Worm (Caenorhabditis elegans) whole organism, L2 larva: ENCODE data around the gene cyp-35A5.

Experiments used
- C34F6.9 ChIP-seq: fragments of 150-350 bp; optimal IDR thresholded peaks from 2 replicates; lab custom pipeline; 2014; ENCODE audit warnings: missing biosample characterization, missing genetic modification characterization
- Y55F3AM.14 ChIP-seq: fragments of 200-800 bp; sonication (Bioruptor generic); optimal IDR thresholded peaks from 2 replicates; lab custom pipeline; 2018; ENCODE audit warnings: mild to moderate bottlenecking, missing genetic modification characterization, missing compliant biosample characterization
- ZK546.5 ChIP-seq: sonication (generic microtip); optimal IDR thresholded peaks from 2 replicates; lab custom pipeline; 2017; ENCODE audit warnings: missing biosample characterization, missing genetic modification characterization
- alr-1 ChIP-seq: fragments of 150-350 bp; optimal IDR thresholded peaks from 2 replicates; lab custom pipeline; 2014; ENCODE audit warnings: missing biosample characterization, missing genetic modification characterization
- ama-1 ChIP-seq: fragments of 150-350 bp; optimal IDR thresholded peaks from 2 replicates; lab custom pipeline; 2018; ENCODE audit warnings: inconsistent platforms
- blmp-1 ChIP-seq: sonication (generic microtip); optimal IDR thresholded peaks from 2 replicates; lab custom pipeline; 2017; ENCODE audit warnings: missing genetic modification characterization, mild to moderate bottlenecking, missing compliant biosample characterization, antibody characterized with exemption, moderate library complexity; ENCODE audit not compliant: insufficient read depth
- ceh-16 ChIP-seq: fragments of 150-350 bp; optimal IDR thresholded peaks from 2 replicates; lab custom pipeline; 2014; ENCODE audit warnings: missing biosample characterization, missing genetic modification characterization
- ceh-82 ChIP-seq: fragments of 150-350 bp; optimal IDR thresholded peaks from 2 replicates; lab custom pipeline; 2014; ENCODE audit warnings: missing biosample characterization, missing genetic modification characterization
- dmd-4 ChIP-seq: sonication (generic microtip); optimal IDR thresholded peaks from 2 replicates; lab custom pipeline; 2017; ENCODE audit warnings: missing biosample characterization, missing genetic modification characterization
- elt-1 ChIP-seq: fragments of 150-350 bp; optimal IDR thresholded peaks from 2 replicates; lab custom pipeline; 2014; ENCODE audit warnings: missing biosample characterization, missing genetic modification characterization
- fos-1 ChIP-seq: fragments of 150-350 bp; optimal IDR thresholded peaks from 2 replicates; lab custom pipeline; 2014; ENCODE audit warnings: missing biosample characterization, missing genetic modification characterization
- gmeb-1 ChIP-seq: fragments of 150-350 bp; optimal IDR thresholded peaks from 2 replicates; lab custom pipeline; 2014; ENCODE audit warnings: missing biosample characterization, missing genetic modification characterization
- lin-11 ChIP-seq: fragments of 150-350 bp; sonication (generic microtip); optimal IDR thresholded peaks from 2 replicates; lab custom pipeline; 2014; ENCODE audit warnings: missing biosample characterization, missing genetic modification characterization, inconsistent platforms, mixed read lengths
- lin-39 ChIP-seq: fragments of 150-350 bp; optimal IDR thresholded peaks from 2 replicates; lab custom pipeline; 2014; ENCODE audit warnings: missing biosample characterization, missing genetic modification reagents, missing genetic modification characterization
- mdl-1 ChIP-seq, 2 experiments: fragments of 150-350 bp in 1 of 2; sonication (generic microtip) in 1 of 2; optimal IDR thresholded peaks; 2 replicates each; lab custom pipeline; 2017; ENCODE audit warnings: missing biosample characterization in 2 of 2, missing genetic modification characterization in 2 of 2
- nhr-10 ChIP-seq: sonication (generic microtip); optimal IDR thresholded peaks from 2 replicates; lab custom pipeline; 2017; ENCODE audit warnings: missing biosample characterization, missing genetic modification characterization
- nhr-11 ChIP-seq: fragments of 150-350 bp; optimal IDR thresholded peaks from 2 replicates; lab custom pipeline; 2014; ENCODE audit warnings: missing biosample characterization, missing genetic modification characterization
- nhr-12 ChIP-seq: fragments of 150-350 bp; optimal IDR thresholded peaks from 2 replicates; lab custom pipeline; 2014; ENCODE audit warnings: missing biosample characterization, missing genetic modification characterization
- nhr-129 ChIP-seq: fragments of 150-350 bp; optimal IDR thresholded peaks from 2 replicates; lab custom pipeline; 2014; ENCODE audit warnings: missing biosample characterization, missing genetic modification characterization
- nhr-21 ChIP-seq: fragments of 150-350 bp; optimal IDR thresholded peaks from 2 replicates; lab custom pipeline; 2014; ENCODE audit warnings: missing biosample characterization, missing genetic modification characterization
- nhr-23 ChIP-seq: fragments of 150-350 bp; optimal IDR thresholded peaks from 2 replicates; lab custom pipeline; 2014; ENCODE audit warnings: missing biosample characterization, missing genetic modification reagents, missing genetic modification characterization
- nhr-237 ChIP-seq: fragments of 150-350 bp; optimal IDR thresholded peaks from 2 replicates; lab custom pipeline; 2014; ENCODE audit warnings: missing biosample characterization, missing genetic modification characterization
- nhr-77 ChIP-seq: fragments of 150-350 bp; optimal IDR thresholded peaks from 2 replicates; lab custom pipeline; 2014; ENCODE audit warnings: missing biosample characterization, missing genetic modification characterization
- sma-3 ChIP-seq: sonication (generic microtip); optimal IDR thresholded peaks from 2 replicates; lab custom pipeline; 2016; ENCODE audit warnings: missing genetic modification reagents, missing genetic modification characterization, missing compliant biosample characterization
- sma-9 ChIP-seq, 2 experiments: fragments of 150-350 bp in 1 of 2; sonication (generic microtip) in 1 of 2; optimal IDR thresholded peaks; 2 replicates each; lab custom pipeline; 2014 to 2016; ENCODE audit warnings: missing genetic modification characterization in 2 of 2, mild to moderate bottlenecking in 1 of 2, missing biosample characterization in 1 of 2, missing compliant biosample characterization in 1 of 2, missing genetic modification reagents in 1 of 2, moderate library complexity in 1 of 2
- snpc-4 ChIP-seq: fragments of 150-350 bp; optimal IDR thresholded peaks from 2 replicates; lab custom pipeline; 2014; ENCODE audit warnings: missing biosample characterization, missing genetic modification characterization
- unc-55 ChIP-seq: fragments of 150-350 bp; sonication (generic microtip); optimal IDR thresholded peaks from 3 replicates; lab custom pipeline; 2014; ENCODE audit warnings: missing biosample characterization, missing genetic modification reagents, missing genetic modification characterization
- zag-1 ChIP-seq: fragments of 150-350 bp; optimal IDR thresholded peaks from 2 replicates; lab custom pipeline; 2014; ENCODE audit warnings: missing biosample characterization, missing genetic modification characterization
- ztf-1 ChIP-seq: fragments of 200-800 bp; sonication (Bioruptor generic); conservative IDR thresholded peaks from 2 replicates; pipeline ENCODE4 v1.3.6; 2022; ENCODE audit warnings: missing genetic modification characterization, missing compliant biosample characterization

cyp-35A5 gene

DNA sequence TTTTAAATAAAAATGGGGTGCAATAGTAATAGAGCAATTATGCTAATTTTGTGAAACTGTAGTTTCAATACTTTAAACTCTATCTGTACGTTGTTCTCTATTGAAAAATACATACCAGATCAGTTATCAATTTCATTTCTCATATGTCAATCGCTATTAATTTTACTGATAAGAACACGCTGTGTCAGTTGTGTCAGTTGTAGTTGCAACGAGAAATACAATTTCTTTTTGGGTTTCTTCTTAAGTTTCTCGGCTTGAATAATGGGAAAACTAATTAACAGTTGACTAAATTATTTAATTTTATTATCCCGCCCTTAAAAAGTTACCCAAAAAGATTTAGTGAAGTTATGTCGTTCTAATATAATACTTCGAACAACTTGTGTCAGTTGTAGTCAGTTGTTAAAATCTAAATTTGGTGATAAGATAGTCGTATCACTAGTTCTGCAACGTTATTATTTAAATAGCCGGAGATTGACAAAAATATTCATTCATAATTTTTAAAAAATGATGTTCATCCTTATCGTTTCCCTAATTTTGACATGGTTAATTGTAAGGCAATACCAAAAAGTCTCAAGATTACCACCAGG is at the start of gene cyp-35A5:
Gene cyp-35A5 (plus strand): TSS at position 435 of the 587 bp plus-strand sequence.
- TF ChIP-seq nhr-11 (tag; lab: Kevin White, UChicago), result no peak
- TF ChIP-seq nhr-21 (tag; lab: Kevin White, UChicago), result no peak
- TF ChIP-seq sma-9 (GFP tag; optimal IDR thresholded peaks at IDR 0.05; lab: Kevin White, UChicago), result no peak
- TF ChIP-seq sma-9 (tag; optimal IDR thresholded peaks at IDR 0.05; lab: Kevin White, UChicago), result no peak
- TF ChIP-seq nhr-129 (tag; lab: Kevin White, UChicago), result no peak
- peak; percentile 7 for TF ChIP-seq fos-1 (tag; lab: Kevin White, UChicago)
- no peak for TF ChIP-seq mdl-1 (tag; optimal IDR thresholded peaks at IDR 0.05; lab: Kevin White, UChicago)
- TF ChIP-seq ZK546.5 (tag; lab: Kevin White, UChicago), result no peak
- no peak for TF ChIP-seq zag-1 (tag; lab: Kevin White, UChicago)
- TF ChIP-seq, all 48 proteins: peak for 1

DNA sequence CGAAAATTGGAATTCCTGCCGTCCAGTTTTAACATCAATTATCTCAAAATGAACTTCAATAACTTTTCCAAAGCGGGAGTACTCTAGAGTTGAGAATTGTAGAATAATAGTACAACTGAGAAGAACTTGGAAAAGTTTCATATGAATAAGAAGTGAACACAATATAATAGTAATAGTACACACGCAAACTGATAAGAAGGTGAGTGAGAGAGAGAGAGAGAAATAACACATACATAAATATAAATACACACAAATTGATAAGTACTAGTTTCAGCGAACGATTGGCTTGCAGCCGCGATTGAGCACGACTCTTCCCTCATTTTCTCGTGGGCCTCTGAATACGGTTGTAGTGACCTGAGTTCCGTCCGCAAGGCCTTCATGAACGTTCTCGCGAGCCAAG is 47.0 kb upstream of the cyp-35A5 start, which contains the start of gene C17E7.13:
Gene C17E7.13 (minus strand): TSS at position 176 of the 400 bp plus-strand sequence.
- TF ChIP-seq fos-1 (tag; lab: Kevin White, UChicago) (peak; percentile 59), elt-1 (tag; lab: Kevin White, UChicago) (no peak)

DNA sequence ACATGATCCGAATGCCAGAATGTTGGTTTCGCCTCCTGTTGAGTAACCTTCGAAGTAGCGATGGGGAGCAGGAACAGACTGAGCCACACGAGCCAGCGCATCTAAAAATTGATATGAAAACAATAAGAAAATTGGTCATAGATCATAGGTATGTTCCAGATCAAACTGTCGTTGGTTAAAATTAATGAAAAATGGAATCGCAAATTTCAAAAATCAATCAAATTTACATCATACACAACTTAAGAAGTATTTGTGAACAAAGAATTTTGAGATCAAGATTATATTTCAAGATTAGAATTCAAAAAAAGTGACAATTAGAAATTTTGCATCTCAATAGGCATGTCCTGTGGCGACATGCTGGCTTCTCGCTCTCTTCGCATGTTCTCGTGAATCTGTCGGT is 45.4 kb upstream of the cyp-35A5 start, which contains the start of gene C17E7.9:
Gene C17E7.9 (minus strand): TSS at position 101 of the 400 bp plus-strand sequence.
- no peak for TF ChIP-seq sma-3 (GFP tag; lab: Kevin White, UChicago)
- no peak for TF ChIP-seq elt-1 (tag; lab: Kevin White, UChicago)

DNA sequence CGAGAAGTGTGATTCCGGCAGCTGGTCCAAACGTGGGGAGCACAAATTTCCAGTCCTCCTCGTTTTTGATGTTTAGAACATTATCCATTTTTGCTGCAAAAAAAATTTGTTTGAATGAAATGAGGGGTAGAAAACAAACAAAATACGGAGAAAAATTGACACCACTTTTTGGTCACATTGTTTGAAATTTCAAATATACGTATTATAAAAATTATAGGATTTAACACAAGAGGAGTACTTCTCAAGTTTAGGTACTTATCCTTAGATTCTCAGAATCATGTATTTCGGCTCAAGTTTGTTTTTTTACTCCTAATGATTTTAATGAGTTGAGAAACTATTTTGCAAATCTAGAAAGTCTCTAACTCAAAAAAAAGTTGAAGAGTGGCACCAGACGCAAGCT is 44.2 kb upstream of the cyp-35A5 start, which contains the start of gene C17E7.12:
Gene C17E7.12 (minus strand): TSS at position 101 of the 400 bp plus-strand sequence.
- no peak for TF ChIP-seq lin-11 (tag; lab: Kevin White, UChicago)
- TF ChIP-seq lin-39 (tag; lab: Kevin White, UChicago), result no peak
- TF ChIP-seq nhr-23 (tag; lab: Kevin White, UChicago), result no peak
- no peak for TF ChIP-seq nhr-77 (tag; lab: Kevin White, UChicago)
- TF ChIP-seq snpc-4 (tag; lab: Kevin White, UChicago), result no peak
- no peak for TF ChIP-seq nhr-10 (tag; lab: Kevin White, UChicago)
- TF ChIP-seq C34F6.9, result no peak
- TF ChIP-seq blmp-1 (tag; lab: Kevin White, UChicago), result no peak
- TF ChIP-seq nhr-129 (tag; lab: Kevin White, UChicago), result no peak
- no peak for TF ChIP-seq nhr-12

DNA sequence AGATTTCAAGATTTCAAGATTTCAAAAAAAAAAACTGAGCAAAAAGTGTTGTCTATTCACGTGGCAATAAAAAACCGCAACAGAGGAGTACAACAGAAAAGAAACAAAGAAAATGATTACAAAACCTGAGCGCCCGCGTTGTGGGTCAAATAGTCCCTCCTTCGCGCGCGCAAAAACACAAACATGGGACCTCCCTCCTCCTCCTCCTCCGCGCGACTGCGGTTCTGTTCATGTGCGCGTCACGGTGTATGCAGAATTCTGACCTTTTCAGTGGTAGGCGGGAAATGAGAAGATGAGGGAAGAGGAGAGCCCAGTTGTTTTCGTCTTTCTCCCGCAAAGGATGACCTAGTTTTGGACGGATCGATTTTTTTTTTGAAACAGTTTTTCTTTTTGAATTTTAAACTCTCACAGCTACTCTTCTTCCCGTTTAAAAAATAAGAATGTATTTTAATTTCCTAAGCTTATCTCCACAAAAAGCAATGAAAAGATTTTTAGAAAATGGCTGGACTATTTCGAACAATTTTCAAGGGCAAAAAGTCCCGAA is 43.7 kb upstream of the cyp-35A5 start, which contains the start of gene C17E7.4:
Gene C17E7.4 (plus strand): TSS at position 494 of the 544 bp plus-strand sequence.
- TF ChIP-seq nhr-23 (tag; lab: Kevin White, UChicago), result no peak

DNA sequence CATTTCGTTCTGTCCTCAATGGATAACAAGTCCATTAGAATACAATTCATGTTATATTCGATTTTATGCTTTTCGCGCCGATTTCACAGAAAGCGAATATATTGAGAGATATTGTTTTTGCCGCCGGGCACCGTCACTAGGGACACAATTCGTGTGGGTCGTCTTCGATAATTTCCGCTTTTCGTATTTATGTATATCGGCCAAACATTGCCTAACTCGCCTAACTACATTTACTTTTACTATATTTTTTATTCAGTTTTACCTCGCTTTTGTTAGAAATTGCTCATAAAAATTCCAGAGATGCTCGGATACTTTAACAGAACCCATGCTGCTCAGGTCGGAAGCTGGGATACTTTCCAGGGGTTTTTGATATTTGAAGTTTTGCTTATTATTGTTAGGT is 41.5 kb upstream of the cyp-35A5 start, which contains the start of gene sre-9:
Gene sre-9 (plus strand): TSS at position 301 of the 400 bp plus-strand sequence.
- TF ChIP-seq ztf-1 (GFP tag; lab: Robert Waterston, UW) (no peak), Y55F3AM.14 (GFP tag; lab: Kevin White, UChicago) (no peak), ama-1 (lab: Kevin White, UChicago) (no peak), gmeb-1 (tag; lab: Kevin White, UChicago) (no peak), lin-39 (tag; lab: Kevin White, UChicago) (no peak), alr-1 (no peak), sma-9 (GFP tag; optimal IDR thresholded peaks at IDR 0.05; lab: Kevin White, UChicago) (no peak), sma-9 (tag; optimal IDR thresholded peaks at IDR 0.05; lab: Kevin White, UChicago) (no peak), blmp-1 (tag; lab: Kevin White, UChicago) (no peak)

DNA sequence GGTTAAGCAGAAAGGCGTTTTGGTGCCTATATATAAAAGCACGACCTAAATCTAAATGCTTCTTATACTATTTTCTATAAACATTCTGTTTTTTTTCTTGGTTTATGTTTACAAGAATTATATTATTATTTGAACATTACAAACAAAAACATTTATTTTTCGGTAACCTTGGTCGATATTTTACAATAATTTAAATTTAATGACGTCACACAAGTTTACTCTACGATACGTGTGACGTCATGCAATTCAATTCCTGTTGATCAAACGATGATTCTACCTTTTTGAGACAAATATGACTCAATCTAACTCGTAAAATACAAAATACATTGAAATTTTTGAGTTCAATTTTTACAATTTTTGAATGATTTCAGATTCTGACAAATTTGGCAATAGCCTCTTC is 40.1 kb upstream of the cyp-35A5 start:
- TF ChIP-seq Y55F3AM.14 (GFP tag; lab: Kevin White, UChicago) (no peak), zag-1 (tag; lab: Kevin White, UChicago) (no peak), ceh-16 (tag; lab: Kevin White, UChicago) (no peak), ceh-82 (tag; lab: Kevin White, UChicago) (no peak), unc-55 (no peak), nhr-237 (tag; lab: Kevin White, UChicago) (no peak), ZK546.5 (tag; lab: Kevin White, UChicago) (no peak), dmd-4 (tag; lab: Kevin White, UChicago) (no peak), snpc-4 (tag; lab: Kevin White, UChicago) (no peak), C34F6.9 (no peak), alr-1 (no peak), nhr-23 (tag; lab: Kevin White, UChicago) (no peak)
